Fruit fly (Drosophila melanogaster): ENCODE measurements around the gene Gr93c.

Gr93c gene

DNA sequence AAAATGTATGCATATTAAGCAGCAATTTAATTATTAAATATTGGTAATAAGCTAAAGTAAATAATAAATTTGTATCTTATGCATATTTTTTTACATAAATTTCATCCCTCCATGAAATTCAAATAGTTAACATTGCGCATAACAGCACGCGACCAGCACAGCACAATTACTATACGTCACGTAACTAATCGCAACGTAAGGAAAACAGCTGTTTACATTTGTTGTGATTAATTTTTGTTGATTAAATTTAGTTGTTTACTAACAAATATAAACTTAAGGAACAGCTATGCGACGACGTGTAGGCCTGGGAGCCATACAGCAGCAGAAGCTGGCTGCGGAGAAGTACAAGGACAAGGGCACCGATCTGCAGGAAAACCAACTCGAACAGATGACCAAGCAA lies 19.9 kb upstream of the Gr93c start, which contains the start of gene lsn (continued):
- TF ChIP-seq sc (optimal IDR thresholded peaks at IDR 0.05) (no peak), sc (GFP tag; optimal IDR thresholded peaks at IDR 0.05) (no peak), stc (GFP tag; IDR thresholded peaks at IDR 0.05) (0 out of 2 replicates have a peak, but pooled peaks have one; percentile 11), fd3F (GFP tag; optimal IDR thresholded peaks at IDR 0.05) (peak; percentile 59), Adf1 (GFP tag; IDR thresholded peaks at IDR 0.05) (no peak), Med (GFP tag) (peak; percentile 30), run (tag; optimal IDR thresholded peaks at IDR 0.05) (no peak), CG8478 (optimal IDR thresholded peaks at IDR 0.05) (no peak), Neu2 (GFP tag; optimal IDR thresholded peaks at IDR 0.05; ENCODE audit: borderline replicate concordance) (no peak), disco-r (GFP tag; optimal IDR thresholded peaks at IDR 0.05) (no peak), pfk (GFP tag; optimal IDR thresholded peaks at IDR 0.05) (no peak), CG11085 (GFP tag; IDR thresholded peaks at IDR 0.05) (no peak), CrebB (tag; optimal IDR thresholded peaks at IDR 0.05) (peak; percentile 35), dan (GFP tag; IDR thresholded peaks at IDR 0.05) (no peak), ara (GFP tag; IDR thresholded peaks at IDR 0.05) (no peak), D19A (tag; optimal IDR thresholded peaks at IDR 0.05) (no peak), amos (GFP tag; IDR thresholded peaks at IDR 0.05; ENCODE audit: partially characterized antibody) (no peak), sr (GFP tag; IDR thresholded peaks at IDR 0.05) (no peak), repo (GFP tag; optimal IDR thresholded peaks at IDR 0.05) (no peak), CG12744 (GFP tag; optimal IDR thresholded peaks at IDR 0.05) (no peak), Sox100B (GFP tag; optimal IDR thresholded peaks at IDR 0.05) (no peak), E2f2 (GFP tag; IDR thresholded peaks at IDR 0.05) (peak; percentile 84), CG12219 (GFP tag; optimal IDR thresholded peaks at IDR 0.05) (no peak), H2.0 (GFP tag; IDR thresholded peaks at IDR 0.05) (no peak), TFAM (GFP tag; optimal IDR thresholded peaks at IDR 0.05) (no peak), cato (GFP tag; optimal IDR thresholded peaks at IDR 0.05; ENCODE audit: borderline replicate concordance) (no peak), Hey (tag; optimal IDR thresholded peaks at IDR 0.05) (no peak), fru (optimal IDR thresholded peaks at IDR 0.05) (no peak), eve (GFP tag; optimal IDR thresholded peaks at IDR 0.05) (no peak), Lpt (GFP tag; optimal IDR thresholded peaks at IDR 0.05) (no peak), Sry-δ (GFP tag; optimal IDR thresholded peaks at IDR 0.05) (no peak), CG4360 (GFP tag; IDR thresholded peaks at IDR 0.05) (no peak), CG14050 (GFP tag; IDR thresholded peaks at IDR 0.05) (no peak), CG13624 (GFP tag; optimal IDR thresholded peaks at IDR 0.05) (no peak), so (GFP tag; IDR thresholded peaks at IDR 0.05) (no peak), CoRest (tag; optimal IDR thresholded peaks at IDR 0.05) (peak; percentile 32), ewg (GFP tag; optimal IDR thresholded peaks at IDR 0.05) (peak; percentile 22), wdn (GFP tag; IDR thresholded peaks at IDR 0.05) (no peak), CG10209 (GFP tag; optimal IDR thresholded peaks at IDR 0.05) (peak; percentile 25), Deaf1 (tag; optimal IDR thresholded peaks at IDR 0.05) (no peak), CG15601 (tag; optimal IDR thresholded peaks at IDR 0.05) (peak; percentile 59), HmgD (GFP tag; optimal IDR thresholded peaks at IDR 0.05) (no peak), CG12391 (tag; optimal IDR thresholded peaks at IDR 0.05) (peak; percentile 13), CG8924 (tag; optimal IDR thresholded peaks at IDR 0.05) (no peak), CG1603 (tag; optimal IDR thresholded peaks at IDR 0.05) (peak; percentile 68), CG30403 (GFP tag; optimal IDR thresholded peaks at IDR 0.05) (no peak), Max (GFP tag; optimal IDR thresholded peaks at IDR 0.05) (no peak), CG6272 (GFP tag; IDR thresholded peaks at IDR 0.05) (no peak), salm (tag; optimal IDR thresholded peaks at IDR 0.05) (no peak), dimm (GFP tag; IDR thresholded peaks at IDR 0.05) (no peak), Atf3 (GFP tag; optimal IDR thresholded peaks at IDR 0.05) (no peak), vvl (GFP tag; IDR thresholded peaks at IDR 0.05) (no peak), CG2116 (GFP tag; optimal IDR thresholded peaks at IDR 0.05) (no peak)

All from whole organism, embryonic.